Worm (Caenorhabditis elegans) whole organism, young adult: ENCODE measurements around the gene T04C12.7.

Experiments
- atf-7 ChIP-seq: sonication (generic microtip); optimal IDR thresholded peaks from 2 replicates; lab custom pipeline; 2017; ENCODE audit warnings: mild to moderate bottlenecking, missing genetic modification characterization, missing compliant biosample characterization
- lsl-1 ChIP-seq: fragments of 200-800 bp; sonication (Bioruptor generic); optimal IDR thresholded peaks from 2 replicates; lab custom pipeline; 2018; ENCODE audit warnings: mild to moderate bottlenecking, missing genetic modification characterization, moderate library complexity, missing compliant biosample characterization
- snpc-4 ChIP-seq, 5 experiments: fragments of 150-350 bp in 1 of 5; sonication (generic microtip) in 4 of 5; optimal IDR thresholded peaks; 2 replicates each; lab custom pipeline; 2014 to 2018; ENCODE audit warnings: missing genetic modification characterization in 5 of 5, missing biosample characterization in 3 of 5, antibody characterized with exemption in 2 of 5, mild to moderate bottlenecking in 2 of 5, missing compliant biosample characterization in 2 of 5, missing genotype in 2 of 5, moderate library complexity in 2 of 5, missing genetic modification reagents in 1 of 5

DNA sequence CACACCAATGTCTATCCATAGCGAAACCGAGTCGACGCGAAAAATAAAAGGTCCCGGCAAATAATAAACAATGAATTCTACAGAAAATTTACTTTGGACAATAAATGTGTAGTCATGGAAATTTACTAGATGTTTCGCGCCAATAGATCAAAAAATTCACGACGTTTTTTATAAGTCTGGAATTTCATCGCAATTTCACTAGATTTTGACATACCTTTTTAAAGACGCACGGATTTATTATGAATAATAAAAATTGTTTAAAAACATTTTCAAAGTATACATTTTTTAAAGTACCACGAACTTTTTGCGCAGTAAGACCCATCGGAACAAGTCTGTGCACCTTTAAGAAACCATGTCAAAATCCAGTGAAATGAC lies 22.1 kb downstream of the T04C12.7 start:
- TF ChIP-seq snpc-4 (GFP tag; optimal IDR thresholded peaks at IDR 0.05; lab: Kevin White, UChicago) (no peak), snpc-4 (tag; optimal IDR thresholded peaks at IDR 0.05; lab: Kevin White, UChicago) (no peak), atf-7 (tag; lab: Kevin White, UChicago) (no peak), lsl-1 (GFP tag; lab: Kevin White, UChicago) (no peak)
